Worm (Caenorhabditis elegans) whole organism, L2 larva: ENCODE measurements around the gene K07H8.11.
A peak's percentile ranks its signal among the peaks of the same experiment; 100 is the strongest.

Experiments used
- ZK546.5 ChIP-seq: sonication (generic microtip); optimal IDR thresholded peaks from 2 replicates; lab custom pipeline; 2017; ENCODE audit warnings: missing biosample characterization, missing genetic modification characterization
- ama-1 ChIP-seq: fragments of 150-350 bp; optimal IDR thresholded peaks from 2 replicates; lab custom pipeline; 2018; ENCODE audit warnings: inconsistent platforms
- ceh-16 ChIP-seq: fragments of 150-350 bp; optimal IDR thresholded peaks from 2 replicates; lab custom pipeline; 2014; ENCODE audit warnings: missing biosample characterization, missing genetic modification characterization
- elt-3 ChIP-seq: sonication (generic microtip); optimal IDR thresholded peaks from 2 replicates; lab custom pipeline; 2017; ENCODE audit warnings: missing biosample characterization, missing genetic modification characterization
- fos-1 ChIP-seq: fragments of 150-350 bp; optimal IDR thresholded peaks from 2 replicates; lab custom pipeline; 2014; ENCODE audit warnings: missing biosample characterization, missing genetic modification characterization
- lsy-2 ChIP-seq, 2 experiments: fragments of 150-350 bp in 1 of 2; sonication (generic microtip) in 1 of 2; optimal IDR thresholded peaks; 2 replicates each; lab custom pipeline; 2014 to 2017; ENCODE audit warnings: missing biosample characterization in 2 of 2, missing genetic modification characterization in 2 of 2
- mbf-1 ChIP-seq: sonication (generic microtip); optimal IDR thresholded peaks from 2 replicates; lab custom pipeline; 2017; ENCODE audit warnings: missing biosample characterization, missing genetic modification characterization
- nhr-21 ChIP-seq: fragments of 150-350 bp; optimal IDR thresholded peaks from 2 replicates; lab custom pipeline; 2014; ENCODE audit warnings: missing biosample characterization, missing genetic modification characterization
- nhr-237 ChIP-seq: fragments of 150-350 bp; optimal IDR thresholded peaks from 2 replicates; lab custom pipeline; 2014; ENCODE audit warnings: missing biosample characterization, missing genetic modification characterization
- unc-39 ChIP-seq: fragments of 150-350 bp; optimal IDR thresholded peaks from 2 replicates; lab custom pipeline; 2014; ENCODE audit warnings: missing biosample characterization, missing genetic modification characterization
- unc-62 ChIP-seq: fragments of 150-350 bp; optimal IDR thresholded peaks from 2 replicates; lab custom pipeline; 2014; ENCODE audit warnings: missing biosample characterization, missing genetic modification reagents, missing genetic modification characterization
- zag-1 ChIP-seq: fragments of 150-350 bp; optimal IDR thresholded peaks from 2 replicates; lab custom pipeline; 2014; ENCODE audit warnings: missing biosample characterization, missing genetic modification characterization

ce11 chrIV:8252856-8253255 lies 22.3 kb downstream of the K07H8.11 start:
- TF ChIP-seq nhr-237: no peak
- no peak for TF ChIP-seq unc-39 (tag; lab: Kevin White, UChicago)
- TF ChIP-seq ceh-16: peak; percentile 15
- no peak for TF ChIP-seq ZK546.5 (tag; lab: Kevin White, UChicago)
- no peak for TF ChIP-seq unc-62 (GFP tag; lab: Kevin White, UChicago)
- no peak for TF ChIP-seq ama-1 (lab: Kevin White, UChicago)
- TF ChIP-seq mbf-1 (tag; lab: Kevin White, UChicago): no peak
- no peak for TF ChIP-seq elt-3 (tag; lab: Kevin White, UChicago)
- TF ChIP-seq zag-1 (tag; lab: Kevin White, UChicago): no peak
- peak; percentile 45 to 65 for TF ChIP-seq lsy-2 (tag; optimal IDR thresholded peaks at IDR 0.05; lab: Kevin White, UChicago)
- peak; percentile 77 for TF ChIP-seq nhr-21 (tag; lab: Kevin White, UChicago)
- peak; percentile 66 for TF ChIP-seq fos-1
